Fruit fly (Drosophila melanogaster): Measurements from ENCODE around the gene Top3beta.

DNA sequence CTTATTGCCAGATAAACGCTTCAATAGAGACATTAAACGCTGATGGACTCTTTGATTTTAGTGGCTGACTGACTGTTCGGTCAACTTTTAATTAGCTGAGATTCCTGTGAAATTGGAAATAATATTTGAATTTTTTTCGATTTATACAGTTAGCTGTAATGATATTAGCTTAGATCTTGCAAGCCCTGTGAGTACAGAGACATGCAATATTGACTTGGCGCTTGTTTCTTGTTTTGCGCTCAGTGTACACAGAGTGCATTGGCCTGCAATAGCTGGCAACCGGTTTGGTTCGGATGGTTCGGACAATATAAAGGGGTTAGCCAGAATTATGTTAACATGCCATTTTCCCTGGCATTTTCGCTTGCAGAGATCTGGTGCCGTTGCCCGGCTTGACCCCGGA lies 17.5 kb upstream of the Top3beta start:
- TF ChIP-seq psq (optimal IDR thresholded peaks at IDR 0.05): no peak
- no peak for TF ChIP-seq insv (optimal IDR thresholded peaks at IDR 0.05)
- no peak for TF ChIP-seq ttk (optimal IDR thresholded peaks at IDR 0.05)
- TF ChIP-seq Sin3A (optimal IDR thresholded peaks at IDR 0.05): no peak
- TF ChIP-seq Myc (optimal IDR thresholded peaks at IDR 0.05): no peak

Data from Kc167 (cell line).